Worm (Caenorhabditis elegans): ENCODE results near the gene tomm-40.

DNA sequence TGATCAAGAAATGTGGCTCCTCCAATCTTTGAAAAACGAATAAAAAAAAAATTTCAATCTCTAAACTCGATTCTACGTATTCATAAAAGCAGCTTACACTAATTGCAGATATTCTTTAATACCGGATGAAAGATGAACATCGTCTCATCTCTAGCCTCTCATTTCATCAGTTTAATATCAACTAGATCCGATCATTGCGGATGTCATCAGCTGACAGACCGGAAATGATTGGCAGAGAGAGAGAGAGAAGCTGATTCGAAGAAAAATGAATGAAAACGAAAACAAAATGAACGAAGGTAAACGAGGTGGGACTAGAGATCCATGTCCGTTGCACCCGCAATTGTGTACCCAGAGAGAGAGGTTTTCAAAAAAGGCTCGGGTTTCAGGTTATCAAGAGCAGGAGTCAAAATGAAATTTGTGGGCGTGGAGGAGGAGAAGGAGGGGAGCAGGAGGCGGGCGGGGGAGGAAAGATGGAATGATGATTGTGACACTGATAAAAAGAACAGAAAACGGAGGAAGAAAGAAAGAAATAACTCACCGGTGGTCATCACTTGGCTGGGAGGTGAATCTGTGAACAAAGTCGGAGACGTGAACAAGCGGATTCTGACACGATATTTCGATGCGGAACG is 41.6 kb upstream of the tomm-40 start:
- TF ChIP-seq flt-1 (GFP tag; IDR thresholded peaks at IDR 0.05) (no peak), hmg-4 (GFP tag; optimal IDR thresholded peaks at IDR 0.05) (no peak), tra-4 (tag; optimal IDR thresholded peaks at IDR 0.05) (no peak)

Data from whole organism, early embryonic.